Worm (Caenorhabditis elegans) whole organism, L2 larva: ENCODE results near the gene R10E9.3.

Experiments
- C34F6.9 ChIP-seq: fragments of 150-350 bp; optimal IDR thresholded peaks from 2 replicates; lab custom pipeline; 2014; ENCODE audit warnings: missing biosample characterization, missing genetic modification characterization
- F13H6.1 ChIP-seq: sonication (generic microtip); optimal IDR thresholded peaks from 2 replicates; lab custom pipeline; 2016; ENCODE audit warnings: missing genetic modification characterization, missing compliant biosample characterization
- R02D3.7 ChIP-seq: fragments of 150-350 bp; optimal IDR thresholded peaks from 2 replicates; lab custom pipeline; 2014; ENCODE audit warnings: missing biosample characterization, missing genetic modification characterization
- Y55F3AM.14 ChIP-seq: fragments of 200-800 bp; sonication (Bioruptor generic); optimal IDR thresholded peaks from 2 replicates; lab custom pipeline; 2018; ENCODE audit warnings: mild to moderate bottlenecking, missing genetic modification characterization, missing compliant biosample characterization
- alr-1 ChIP-seq: fragments of 150-350 bp; optimal IDR thresholded peaks from 2 replicates; lab custom pipeline; 2014; ENCODE audit warnings: missing biosample characterization, missing genetic modification characterization
- aly-2 ChIP-seq: fragments of 150-350 bp; optimal IDR thresholded peaks from 2 replicates; lab custom pipeline; 2014; ENCODE audit warnings: missing biosample characterization, missing genetic modification characterization
- ama-1 ChIP-seq: fragments of 150-350 bp; optimal IDR thresholded peaks from 2 replicates; lab custom pipeline; 2018; ENCODE audit warnings: inconsistent platforms
- ceh-16 ChIP-seq: fragments of 150-350 bp; optimal IDR thresholded peaks from 2 replicates; lab custom pipeline; 2014; ENCODE audit warnings: missing biosample characterization, missing genetic modification characterization
- ceh-82 ChIP-seq: fragments of 150-350 bp; optimal IDR thresholded peaks from 2 replicates; lab custom pipeline; 2014; ENCODE audit warnings: missing biosample characterization, missing genetic modification characterization
- crh-2 ChIP-seq: sonication (generic microtip); optimal IDR thresholded peaks from 2 replicates; lab custom pipeline; 2017; ENCODE audit warnings: missing biosample characterization, missing genetic modification characterization
- dmd-4 ChIP-seq: sonication (generic microtip); optimal IDR thresholded peaks from 2 replicates; lab custom pipeline; 2017; ENCODE audit warnings: missing biosample characterization, missing genetic modification characterization
- egl-27 ChIP-seq: sonication (generic microtip); optimal IDR thresholded peaks from 3 replicates; lab custom pipeline; 2017; ENCODE audit warnings: missing biosample characterization, missing genetic modification reagents, missing genetic modification characterization
- elt-3 ChIP-seq: sonication (generic microtip); optimal IDR thresholded peaks from 2 replicates; lab custom pipeline; 2017; ENCODE audit warnings: missing biosample characterization, missing genetic modification characterization
- fos-1 ChIP-seq: fragments of 150-350 bp; optimal IDR thresholded peaks from 2 replicates; lab custom pipeline; 2014; ENCODE audit warnings: missing biosample characterization, missing genetic modification characterization
- lin-13 ChIP-seq: fragments of 150-350 bp; optimal IDR thresholded peaks from 2 replicates; lab custom pipeline; 2014; ENCODE audit warnings: missing biosample characterization, missing genetic modification reagents, missing genetic modification characterization
- lin-39 ChIP-seq: fragments of 150-350 bp; optimal IDR thresholded peaks from 2 replicates; lab custom pipeline; 2014; ENCODE audit warnings: missing biosample characterization, missing genetic modification reagents, missing genetic modification characterization
- lsy-2 ChIP-seq, 2 experiments: fragments of 150-350 bp in 1 of 2; sonication (generic microtip) in 1 of 2; optimal IDR thresholded peaks; 2 replicates each; lab custom pipeline; 2014 to 2017; ENCODE audit warnings: missing biosample characterization in 2 of 2, missing genetic modification characterization in 2 of 2
- mab-5 ChIP-seq: fragments of 150-350 bp; optimal IDR thresholded peaks from 2 replicates; lab custom pipeline; 2014; ENCODE audit warnings: missing biosample characterization, missing genetic modification characterization
- mbf-1 ChIP-seq: sonication (generic microtip); optimal IDR thresholded peaks from 2 replicates; lab custom pipeline; 2017; ENCODE audit warnings: missing biosample characterization, missing genetic modification characterization
- nhr-12 ChIP-seq: fragments of 150-350 bp; optimal IDR thresholded peaks from 2 replicates; lab custom pipeline; 2014; ENCODE audit warnings: missing biosample characterization, missing genetic modification characterization
- nhr-129 ChIP-seq: fragments of 150-350 bp; optimal IDR thresholded peaks from 2 replicates; lab custom pipeline; 2014; ENCODE audit warnings: missing biosample characterization, missing genetic modification characterization
- nhr-25 ChIP-seq: fragments of 150-350 bp; sonication (generic microtip); optimal IDR thresholded peaks from 3 replicates; lab custom pipeline; 2014; ENCODE audit warnings: missing biosample characterization, missing genetic modification characterization
- nhr-6 ChIP-seq: fragments of 150-350 bp; optimal IDR thresholded peaks from 2 replicates; lab custom pipeline; 2014; ENCODE audit warnings: missing biosample characterization, missing genetic modification characterization
- nhr-77 ChIP-seq: fragments of 150-350 bp; optimal IDR thresholded peaks from 2 replicates; lab custom pipeline; 2014; ENCODE audit warnings: missing biosample characterization, missing genetic modification characterization
- peb-1 ChIP-seq: fragments of 150-350 bp; optimal IDR thresholded peaks from 2 replicates; lab custom pipeline; 2014; ENCODE audit warnings: missing biosample characterization, missing genetic modification characterization
- sem-4 ChIP-seq: fragments of 150-350 bp; optimal IDR thresholded peaks from 2 replicates; lab custom pipeline; 2014; ENCODE audit warnings: missing biosample characterization, missing genetic modification reagents, missing genetic modification characterization
- skn-1 ChIP-seq: sonication (generic microtip); optimal IDR thresholded peaks from 2 replicates; lab custom pipeline; 2017; ENCODE audit warnings: missing biosample characterization, missing genetic modification characterization
- sma-3 ChIP-seq: sonication (generic microtip); optimal IDR thresholded peaks from 2 replicates; lab custom pipeline; 2016; ENCODE audit warnings: missing genetic modification reagents, missing genetic modification characterization, missing compliant biosample characterization
- sma-9 ChIP-seq, 2 experiments: fragments of 150-350 bp in 1 of 2; sonication (generic microtip) in 1 of 2; optimal IDR thresholded peaks; 2 replicates each; lab custom pipeline; 2014 to 2016; ENCODE audit warnings: missing genetic modification characterization in 2 of 2, mild to moderate bottlenecking in 1 of 2, missing biosample characterization in 1 of 2, missing compliant biosample characterization in 1 of 2, missing genetic modification reagents in 1 of 2, moderate library complexity in 1 of 2
- snpc-4 ChIP-seq: fragments of 150-350 bp; optimal IDR thresholded peaks from 2 replicates; lab custom pipeline; 2014; ENCODE audit warnings: missing biosample characterization, missing genetic modification characterization
- unc-55 ChIP-seq: fragments of 150-350 bp; sonication (generic microtip); optimal IDR thresholded peaks from 3 replicates; lab custom pipeline; 2014; ENCODE audit warnings: missing biosample characterization, missing genetic modification reagents, missing genetic modification characterization
- ztf-11 ChIP-seq: sonication (generic microtip); optimal IDR thresholded peaks from 2 replicates; lab custom pipeline; 2017; ENCODE audit warnings: missing biosample characterization, missing genetic modification characterization
- ztf-4 ChIP-seq: fragments of 150-350 bp; optimal IDR thresholded peaks from 2 replicates; lab custom pipeline; 2014; ENCODE audit warnings: missing biosample characterization, missing genetic modification characterization

R10E9.3 gene

ce11 chrIII:4005446-4006192 is 45.6 kb downstream of the R10E9.3 start, which contains the start of gene pxd-1:
Gene pxd-1, plus strand, starts transcription at chrIII:4006142.
- TF ChIP-seq lin-39 (tag; lab: Kevin White, UChicago): no peak
- TF ChIP-seq sem-4 (tag; lab: Kevin White, UChicago): peak; percentile 65
- no peak for TF ChIP-seq egl-27 (tag; lab: Kevin White, UChicago)
- TF ChIP-seq nhr-25 (tag; lab: Kevin White, UChicago): no peak
- TF ChIP-seq lsy-2 (tag; optimal IDR thresholded peaks at IDR 0.05; lab: Kevin White, UChicago): peak; percentile 11 to 53
- peak; percentile 0 for TF ChIP-seq crh-2 (tag; lab: Kevin White, UChicago)
- TF ChIP-seq sma-9 (GFP tag; optimal IDR thresholded peaks at IDR 0.05; lab: Kevin White, UChicago): peak; percentile 64
- TF ChIP-seq sma-9 (tag; optimal IDR thresholded peaks at IDR 0.05; lab: Kevin White, UChicago): no peak
- no peak for TF ChIP-seq aly-2
- peak; percentile 29 for TF ChIP-seq F13H6.1 (tag; lab: Kevin White, UChicago)
- no peak for TF ChIP-seq elt-3 (tag; lab: Kevin White, UChicago)
- TF ChIP-seq C34F6.9 (tag; lab: Kevin White, UChicago): peak; percentile 49
- TF ChIP-seq nhr-129: peak; percentile 56
- peak; percentile 75 for TF ChIP-seq mab-5 (tag; lab: Kevin White, UChicago)

ce11 chrIII:4007017-4007416 is 47.0 kb downstream of the R10E9.3 start:
- TF ChIP-seq skn-1 (tag; lab: Kevin White, UChicago): no peak
- no peak for TF ChIP-seq sma-9 (GFP tag; optimal IDR thresholded peaks at IDR 0.05; lab: Kevin White, UChicago)
- TF ChIP-seq sma-9 (tag; optimal IDR thresholded peaks at IDR 0.05; lab: Kevin White, UChicago): no peak
- TF ChIP-seq dmd-4 (tag; lab: Kevin White, UChicago): no peak
- no peak for TF ChIP-seq ztf-11 (tag; lab: Kevin White, UChicago)
- no peak for TF ChIP-seq Y55F3AM.14 (GFP tag; lab: Kevin White, UChicago)
- TF ChIP-seq nhr-12 (tag; lab: Kevin White, UChicago): no peak
- no peak for TF ChIP-seq nhr-25 (tag; lab: Kevin White, UChicago)
- no peak for TF ChIP-seq ztf-4 (tag; lab: Kevin White, UChicago)
- TF ChIP-seq C34F6.9 (tag; lab: Kevin White, UChicago): no peak
- TF ChIP-seq elt-3 (tag; lab: Kevin White, UChicago): no peak
- TF ChIP-seq unc-55 (GFP tag; lab: Kevin White, UChicago): no peak
- TF ChIP-seq crh-2 (tag; lab: Kevin White, UChicago): no peak
- TF ChIP-seq lin-13 (GFP tag; lab: Kevin White, UChicago): no peak
- no peak for TF ChIP-seq R02D3.7 (tag; lab: Kevin White, UChicago)
- TF ChIP-seq lin-39 (tag; lab: Kevin White, UChicago): no peak

ce11 chrIII:4009181-4009580 is 49.2 kb downstream of the R10E9.3 start:
- TF ChIP-seq snpc-4 (tag; lab: Kevin White, UChicago): no peak
- no peak for TF ChIP-seq peb-1 (tag; lab: Kevin White, UChicago)
- TF ChIP-seq alr-1: no peak
- TF ChIP-seq nhr-77 (tag; lab: Kevin White, UChicago): no peak
- no peak for TF ChIP-seq C34F6.9 (tag; lab: Kevin White, UChicago)
- no peak for TF ChIP-seq Y55F3AM.14 (GFP tag; lab: Kevin White, UChicago)
- no peak for TF ChIP-seq F13H6.1 (tag; lab: Kevin White, UChicago)
- no peak for TF ChIP-seq nhr-25 (tag; lab: Kevin White, UChicago)
- TF ChIP-seq nhr-129: no peak
- TF ChIP-seq egl-27 (tag; lab: Kevin White, UChicago): no peak
- TF ChIP-seq aly-2: no peak
- no peak for TF ChIP-seq nhr-6 (tag; lab: Kevin White, UChicago)
- no peak for TF ChIP-seq ceh-82 (tag; lab: Kevin White, UChicago)

- no peak for TF ChIP-seq dmd-4 (tag; lab: Kevin White, UChicago)
- peak; percentile 13 for TF ChIP-seq nhr-129
- peak; percentile 13 for TF ChIP-seq egl-27 (tag; lab: Kevin White, UChicago)
- TF ChIP-seq sma-3: peak; percentile 5
- TF ChIP-seq ama-1 (lab: Kevin White, UChicago): no peak
- TF ChIP-seq nhr-25 (tag; lab: Kevin White, UChicago): peak; percentile 7
- no peak for TF ChIP-seq snpc-4 (tag; lab: Kevin White, UChicago)
- TF ChIP-seq lsy-2 (tag; optimal IDR thresholded peaks at IDR 0.05; lab: Kevin White, UChicago): peak in 1 of 2 experiments; percentile 43
- peak; percentile 7 for TF ChIP-seq fos-1
- TF ChIP-seq ceh-16 (tag; lab: Kevin White, UChicago): peak; percentile 37
- TF ChIP-seq mbf-1 (tag; lab: Kevin White, UChicago): no peak
Observed at ce11 chrIII:4010168-4010567, 50.1 kb downstream of the R10E9.3 start.
